Fruit fly (Drosophila melanogaster) whole organism, wandering third instar larva: Measurements from ENCODE around the gene CG42729.

ENCODE experiments used
- CG32264 ChIP-seq: fragments of 200-800 bp; sonication (Bioruptor generic); optimal IDR thresholded peaks from 2 replicates; lab custom pipeline; 2016; ENCODE audit warnings: missing biosample characterization, missing genetic modification characterization
- OdsH ChIP-seq: fragments of 200-800 bp; sonication (Bioruptor generic); optimal IDR thresholded peaks from 2 replicates; lab custom pipeline; 2016; ENCODE audit warnings: missing biosample characterization, mild to moderate bottlenecking, missing genetic modification characterization
- Vsx2 ChIP-seq: fragments of 200-300, 225-300 bp; sonication (Bioruptor generic); optimal IDR thresholded peaks from 2 replicates; lab custom pipeline; 2018; ENCODE audit warnings: missing biosample characterization, missing genetic modification characterization; ENCODE audit not compliant: partially characterized antibody
- dmrt93B ChIP-seq: fragments of 200-800 bp; sonication (Bioruptor generic); optimal IDR thresholded peaks from 2 replicates; lab custom pipeline; 2018; ENCODE audit warnings: missing biosample characterization, mild to moderate bottlenecking, missing genetic modification characterization
- ey ChIP-seq: fragments of 200-800 bp; sonication (Bioruptor generic); optimal IDR thresholded peaks from 2 replicates; lab custom pipeline; 2016; ENCODE audit warnings: missing biosample characterization, missing genetic modification characterization
- fru ChIP-seq: fragments of 200-800 bp; sonication (Bioruptor generic); optimal IDR thresholded peaks from 3 replicates; lab custom pipeline; 2016; ENCODE audit warnings: missing biosample characterization, mild to moderate bottlenecking, missing genetic modification characterization
- usp ChIP-seq: fragments of >200 bp; optimal IDR thresholded peaks from 2 replicates; lab custom pipeline; 2017; ENCODE audit warnings: missing biosample characterization, missing genetic modification characterization

- TF ChIP-seq usp (GFP tag; lab: Kevin White, UChicago), result no peak
- TF ChIP-seq ey (GFP tag; lab: Kevin White, UChicago), result no peak
- no peak for TF ChIP-seq dmrt93B (GFP tag; lab: Kevin White, UChicago)
- TF ChIP-seq CG32264, result no peak
- no peak for TF ChIP-seq fru (GFP tag; lab: Kevin White, UChicago)
- TF ChIP-seq Vsx2 (GFP tag; lab: Kevin White, UChicago), result no peak
- TF ChIP-seq OdsH (GFP tag; lab: Kevin White, UChicago), result no peak
These were observed 7.8 kb downstream of the CG42729 start, which contains the start of gene mex1 for dm6 chr3L:15519492-15519891.
